Worm (Caenorhabditis elegans) whole organism, early embryonic: ENCODE data around the gene B0334.5.

Source experiments
- ama-1 ChIP-seq: fragments of 150-350 bp; optimal IDR thresholded peaks from 2 replicates; lab custom pipeline; 2014
- ets-7 ChIP-seq: sonication (generic microtip); optimal IDR thresholded peaks from 2 replicates; lab custom pipeline; 2016; ENCODE audit warnings: missing genotype, missing genetic modification characterization, missing compliant biosample characterization
- flt-1 ChIP-seq: fragments of 200-800 bp; sonication (Bioruptor generic); IDR thresholded peaks from 2 replicates; pipeline ENCODE4 v1.3.6; 2022; ENCODE audit warnings: missing genetic modification characterization, missing compliant biosample characterization
- hmg-4 ChIP-seq: fragments of 200-800 bp; sonication (Bioruptor generic); optimal IDR thresholded peaks from 2 replicates; lab custom pipeline; 2018; ENCODE audit warnings: mild to moderate bottlenecking, missing genetic modification characterization, missing compliant biosample characterization
- scrt-1 ChIP-seq: fragments of 200-800 bp; sonication (Bioruptor generic); IDR thresholded peaks from 2 replicates; pipeline ENCODE4 v1.3.6; 2022; ENCODE audit warnings: missing genetic modification characterization, missing compliant biosample characterization
- sea-1 ChIP-seq: fragments of 200-800 bp; sonication (Bioruptor generic); conservative IDR thresholded peaks from 2 replicates; pipeline ENCODE4 v1.3.6; 2022; ENCODE audit warnings: missing genetic modification characterization, missing compliant biosample characterization
- tbx-11 ChIP-seq: fragments of 200-800 bp; sonication (Bioruptor generic); IDR thresholded peaks from 2 replicates; pipeline ENCODE4 v1.3.6; 2022; ENCODE audit warnings: missing genetic modification characterization, missing compliant biosample characterization

DNA sequence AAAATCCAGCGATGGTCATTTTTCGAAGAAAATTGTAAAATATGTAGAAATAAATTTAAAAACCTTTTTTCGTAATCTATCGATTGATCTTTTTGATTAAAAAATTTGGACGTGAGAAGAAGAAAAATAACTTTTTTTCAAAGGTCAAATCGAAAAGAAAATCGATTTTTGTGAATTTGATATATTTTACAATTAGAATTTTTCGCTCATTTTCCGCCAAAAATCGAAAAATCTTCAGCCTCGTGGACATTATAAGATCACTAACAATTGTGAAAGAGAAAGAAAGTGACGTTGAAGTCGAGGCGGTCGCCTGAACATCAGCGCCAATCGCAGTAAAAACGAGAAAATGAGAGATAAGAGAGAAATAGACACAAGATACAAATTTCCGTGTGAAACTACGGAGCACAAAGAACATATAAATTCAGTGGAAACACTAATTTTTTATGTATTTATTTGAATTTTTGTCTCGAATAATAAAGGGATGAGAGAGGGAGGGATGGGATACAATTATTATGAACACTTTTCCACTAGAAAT is 27.8 kb upstream of the B0334.5 start, which contains the start of gene cisd-1:
- TF ChIP-seq ets-7 (tag; lab: Kevin White, UChicago) (no peak), scrt-1 (GFP tag; lab: Robert Waterston, UW) (no peak), ama-1 (lab: Kevin White, UChicago) (no peak), hmg-4 (GFP tag; lab: Kevin White, UChicago) (no peak), tbx-11 (GFP tag; lab: Robert Waterston, UW) (no peak), sea-1 (GFP tag; lab: Robert Waterston, UW) (no peak), flt-1 (GFP tag; lab: Robert Waterston, UW) (no peak)
